Worm (Caenorhabditis elegans) whole organism, young adult: ENCODE measurements around the gene ifas-3.
A peak's percentile ranks its signal among the peaks of the same experiment; 100 is the strongest.

Experiments used
- C17E4.6 ChIP-seq: fragments of 200-800 bp; sonication (Bioruptor generic); IDR thresholded peaks from 2 replicates; pipeline ENCODE4 v1.3.6; 2022; ENCODE audit warnings: missing genetic modification reagents, missing genetic modification characterization, missing compliant biosample characterization
- F22D6.2 ChIP-seq: sonication (generic microtip); optimal IDR thresholded peaks from 2 replicates; lab custom pipeline; 2016; ENCODE audit warnings: mild to moderate bottlenecking, missing genetic modification characterization, missing compliant biosample characterization
- F49E8.2 ChIP-seq: sonication (generic microtip); optimal IDR thresholded peaks from 3 replicates; lab custom pipeline; 2017; ENCODE audit warnings: missing genetic modification characterization, mild to moderate bottlenecking, missing compliant biosample characterization, antibody characterized with exemption, moderate library complexity; ENCODE audit not compliant: insufficient read depth
- F57A8.1 ChIP-seq: fragments of 200-800 bp; sonication (Bioruptor generic); optimal IDR thresholded peaks from 2 replicates; lab custom pipeline; 2018; ENCODE audit warnings: mild to moderate bottlenecking, missing genetic modification characterization, moderate library complexity, missing compliant biosample characterization
- K11D2.4 ChIP-seq: fragments of 200-800 bp; sonication (Bioruptor generic); IDR thresholded peaks from 2 replicates; pipeline ENCODE4 v1.3.6; 2022; ENCODE audit warnings: missing genetic modification reagents, missing genetic modification characterization, missing compliant biosample characterization
- T07F8.4 ChIP-seq: sonication (generic microtip); optimal IDR thresholded peaks from 2 replicates; lab custom pipeline; 2016; ENCODE audit warnings: mild to moderate bottlenecking, missing genetic modification characterization, moderate library complexity, missing compliant biosample characterization
- Y53G8AR.9 ChIP-seq: fragments of 200-800 bp; sonication (Bioruptor generic); conservative IDR thresholded peaks from 2 replicates; pipeline ENCODE4 v1.3.6; 2022; ENCODE audit warnings: missing genetic modification reagents, missing genetic modification characterization, missing compliant biosample characterization
- Y56A3A.18 ChIP-seq: fragments of 200-800 bp; sonication (Bioruptor generic); IDR thresholded peaks from 2 replicates; pipeline ENCODE4 v1.3.6; 2022; ENCODE audit warnings: missing genetic modification reagents, missing genetic modification characterization, missing compliant biosample characterization
- ama-1 ChIP-seq, 3 experiments: fragments of 150-350 bp in 1 of 3; sonication (generic microtip) in 2 of 3; optimal IDR thresholded peaks; 2 replicates each; lab custom pipeline; 2014 to 2018; ENCODE audit warnings: missing biosample characterization in 2 of 3, missing genetic modification characterization in 2 of 3, missing genetic modification reagents in 2 of 3
- atf-7 ChIP-seq: sonication (generic microtip); optimal IDR thresholded peaks from 2 replicates; lab custom pipeline; 2017; ENCODE audit warnings: mild to moderate bottlenecking, missing genetic modification characterization, missing compliant biosample characterization
- attf-3 ChIP-seq: fragments of 200-800 bp; sonication (Bioruptor generic); conservative IDR thresholded peaks from 2 replicates; pipeline ENCODE4 v1.3.6; 2022; ENCODE audit warnings: missing genetic modification reagents, missing genetic modification characterization, missing compliant biosample characterization
- attf-6 ChIP-seq: fragments of 200-800 bp; sonication (Bioruptor generic); IDR thresholded peaks from 2 replicates; pipeline ENCODE4 v1.3.6; 2022; ENCODE audit warnings: missing genetic modification reagents, missing genetic modification characterization, missing compliant biosample characterization
- cebp-2 ChIP-seq: fragments of 200-800 bp; sonication (Bioruptor generic); IDR thresholded peaks from 2 replicates; pipeline ENCODE4 v1.3.6; 2022; ENCODE audit warnings: missing genetic modification characterization, missing compliant biosample characterization
- dpl-1 ChIP-seq: fragments of 150-350 bp; optimal IDR thresholded peaks from 2 replicates; lab custom pipeline; 2014; ENCODE audit warnings: missing biosample characterization, missing genetic modification reagents, missing genetic modification characterization
- egl-44 ChIP-seq: fragments of 200-800 bp; sonication (Bioruptor generic); IDR thresholded peaks from 2 replicates; pipeline ENCODE4 v1.3.6; 2022; ENCODE audit warnings: missing genetic modification reagents, missing genetic modification characterization, missing compliant biosample characterization
- egrh-3 ChIP-seq: fragments of 200-800 bp; sonication (Bioruptor generic); IDR thresholded peaks from 2 replicates; pipeline ENCODE4 v1.3.6; 2022; ENCODE audit warnings: missing genetic modification reagents, missing genetic modification characterization, missing compliant biosample characterization
- gei-17 ChIP-seq: fragments of 200-800 bp; sonication (Bioruptor generic); optimal IDR thresholded peaks from 2 replicates; lab custom pipeline; 2018; ENCODE audit warnings: mild to moderate bottlenecking, missing genetic modification characterization, missing compliant biosample characterization
- hmg-1.2 ChIP-seq: fragments of 200-800 bp; sonication (Bioruptor generic); IDR thresholded peaks from 2 replicates; pipeline ENCODE4 v1.3.6; 2022; ENCODE audit warnings: missing genetic modification reagents, missing genetic modification characterization, missing compliant biosample characterization
- hmg-20 ChIP-seq: fragments of 200-800 bp; sonication (Bioruptor generic); IDR thresholded peaks from 2 replicates; pipeline ENCODE4 v1.3.6; 2022; ENCODE audit warnings: missing genetic modification reagents, missing genetic modification characterization, missing compliant biosample characterization
- hrde-1 ChIP-seq: sonication (generic microtip); optimal IDR thresholded peaks from 2 replicates; lab custom pipeline; 2016; ENCODE audit warnings: missing genetic modification characterization, mild to moderate bottlenecking, missing compliant biosample characterization, moderate library complexity, missing genotype, missing genetic modification reagents, borderline replicate concordance
- let-526 ChIP-seq: fragments of 200-800 bp; sonication (Bioruptor generic); IDR thresholded peaks from 2 replicates; pipeline ENCODE4 v1.3.6; 2022; ENCODE audit warnings: missing genetic modification reagents, missing genetic modification characterization, missing compliant biosample characterization
- lin-26 ChIP-seq: fragments of 200-800 bp; sonication (Bioruptor generic); IDR thresholded peaks from 2 replicates; pipeline ENCODE4 v1.3.6; 2022; ENCODE audit warnings: missing genetic modification reagents, missing genetic modification characterization, missing compliant biosample characterization
- lin-40 ChIP-seq: sonication (generic microtip); optimal IDR thresholded peaks from 2 replicates; lab custom pipeline; 2016; ENCODE audit warnings: missing genetic modification characterization, mild to moderate bottlenecking, missing compliant biosample characterization, missing genotype, missing genetic modification reagents
- lin-54 ChIP-seq: fragments of 200-800 bp; sonication (Bioruptor generic); optimal IDR thresholded peaks from 2 replicates; lab custom pipeline; 2018; ENCODE audit warnings: mild to moderate bottlenecking, missing genetic modification characterization, missing compliant biosample characterization
- lsy-27 ChIP-seq: sonication (generic microtip); optimal IDR thresholded peaks from 2 replicates; lab custom pipeline; 2017; ENCODE audit warnings: missing genetic modification characterization, mild to moderate bottlenecking, missing compliant biosample characterization, antibody characterized with exemption, missing genotype, borderline replicate concordance; ENCODE audit not compliant: insufficient read depth
- madf-6 ChIP-seq: fragments of 200-800 bp; sonication (Bioruptor generic); IDR thresholded peaks from 2 replicates; pipeline ENCODE4 v1.3.6; 2022; ENCODE audit warnings: missing genetic modification reagents, missing genetic modification characterization, missing compliant biosample characterization
- madf-8 ChIP-seq: fragments of 200-800 bp; sonication (Bioruptor generic); conservative IDR thresholded peaks from 2 replicates; pipeline ENCODE4 v1.3.6; 2022; ENCODE audit warnings: missing genetic modification reagents, missing genetic modification characterization, missing compliant biosample characterization
- nfya-1 ChIP-seq: sonication (generic microtip); optimal IDR thresholded peaks from 2 replicates; lab custom pipeline; 2017; ENCODE audit warnings: antibody characterized with exemption, missing compliant biosample characterization, missing genetic modification characterization, borderline replicate concordance; ENCODE audit not compliant: insufficient read depth
- nfyb-1 ChIP-seq: fragments of 200-800 bp; sonication (Bioruptor generic); IDR thresholded peaks from 2 replicates; pipeline ENCODE4 v1.3.6; 2022; ENCODE audit warnings: missing genetic modification reagents, missing genetic modification characterization, missing compliant biosample characterization
- nhr-120 ChIP-seq: fragments of 200-800 bp; sonication (Bioruptor generic); IDR thresholded peaks from 2 replicates; pipeline ENCODE4 v1.3.6; 2022; ENCODE audit warnings: missing genetic modification characterization, missing compliant biosample characterization
- nhr-179 ChIP-seq: sonication (generic microtip); optimal IDR thresholded peaks from 2 replicates; lab custom pipeline; 2016; ENCODE audit warnings: mild to moderate bottlenecking, missing genetic modification characterization, missing compliant biosample characterization
- nhr-90 ChIP-seq: sonication (generic microtip); optimal IDR thresholded peaks from 2 replicates; lab custom pipeline; 2016; ENCODE audit warnings: missing genotype, mild to moderate bottlenecking, missing genetic modification characterization, missing compliant biosample characterization
- pbrm-1 ChIP-seq: fragments of 200-800 bp; sonication (Bioruptor generic); IDR thresholded peaks from 2 replicates; pipeline ENCODE4 v1.3.6; 2022; ENCODE audit warnings: missing genetic modification reagents, missing genetic modification characterization, missing compliant biosample characterization
- rcor-1 ChIP-seq: fragments of 200-800 bp; sonication (Bioruptor generic); IDR thresholded peaks from 2 replicates; pipeline ENCODE4 v1.3.6; 2022; ENCODE audit warnings: missing genetic modification reagents, missing genetic modification characterization, missing compliant biosample characterization
- sea-2 ChIP-seq: fragments of 200-800 bp; sonication (Bioruptor generic); IDR thresholded peaks from 2 replicates; pipeline ENCODE4 v1.3.6; 2022; ENCODE audit warnings: missing genetic modification characterization, missing compliant biosample characterization
- snpc-1.1 ChIP-seq: sonication (generic microtip); optimal IDR thresholded peaks from 2 replicates; lab custom pipeline; 2017; ENCODE audit warnings: missing genetic modification characterization, mild to moderate bottlenecking, missing compliant biosample characterization, antibody characterized with exemption, moderate library complexity, missing genotype, missing genetic modification reagents; ENCODE audit not compliant: insufficient read depth
- snpc-3.4 ChIP-seq: sonication (generic microtip); optimal IDR thresholded peaks from 2 replicates; lab custom pipeline; 2017; ENCODE audit warnings: missing genetic modification characterization, mild to moderate bottlenecking, missing compliant biosample characterization, antibody characterized with exemption, moderate library complexity, missing genotype, missing genetic modification reagents
- snpc-4 ChIP-seq, 5 experiments: fragments of 150-350 bp in 1 of 5; sonication (generic microtip) in 4 of 5; optimal IDR thresholded peaks; 2 replicates each; lab custom pipeline; 2014 to 2018; ENCODE audit warnings: missing genetic modification characterization in 5 of 5, missing biosample characterization in 3 of 5, antibody characterized with exemption in 2 of 5, mild to moderate bottlenecking in 2 of 5, missing compliant biosample characterization in 2 of 5, missing genotype in 2 of 5, moderate library complexity in 2 of 5, missing genetic modification reagents in 1 of 5
- tbp1 ChIP-seq: fragments of 200-800 bp; sonication (Bioruptor generic); optimal IDR thresholded peaks from 2 replicates; lab custom pipeline; 2018; ENCODE audit warnings: mild to moderate bottlenecking, missing genetic modification characterization, missing compliant biosample characterization
- unc-130 ChIP-seq: sonication (generic microtip); optimal IDR thresholded peaks from 2 replicates; lab custom pipeline; 2016; ENCODE audit warnings: missing genetic modification reagents, missing genetic modification characterization, missing compliant biosample characterization
- zfh-2 ChIP-seq: fragments of 200-800 bp; sonication (Bioruptor generic); conservative IDR thresholded peaks from 2 replicates; pipeline ENCODE4 v1.3.6; 2022; ENCODE audit warnings: missing genetic modification reagents, missing genetic modification characterization, missing compliant biosample characterization
- ztf-18 ChIP-seq: sonication (generic microtip); optimal IDR thresholded peaks from 2 replicates; lab custom pipeline; 2016; ENCODE audit warnings: missing genotype, mild to moderate bottlenecking, missing genetic modification characterization, missing compliant biosample characterization
- ztf-25 ChIP-seq: fragments of 200-800 bp; sonication (Bioruptor generic); IDR thresholded peaks from 2 replicates; pipeline ENCODE4 v1.3.6; 2022; ENCODE audit warnings: missing genetic modification reagents, missing genetic modification characterization, missing compliant biosample characterization
- ztf-6 ChIP-seq: fragments of 200-800 bp; sonication (Bioruptor generic); IDR thresholded peaks from 2 replicates; pipeline ENCODE4 v1.3.6; 2022; ENCODE audit warnings: missing genetic modification reagents, missing genetic modification characterization, missing compliant biosample characterization

The ifas-3 gene

DNA sequence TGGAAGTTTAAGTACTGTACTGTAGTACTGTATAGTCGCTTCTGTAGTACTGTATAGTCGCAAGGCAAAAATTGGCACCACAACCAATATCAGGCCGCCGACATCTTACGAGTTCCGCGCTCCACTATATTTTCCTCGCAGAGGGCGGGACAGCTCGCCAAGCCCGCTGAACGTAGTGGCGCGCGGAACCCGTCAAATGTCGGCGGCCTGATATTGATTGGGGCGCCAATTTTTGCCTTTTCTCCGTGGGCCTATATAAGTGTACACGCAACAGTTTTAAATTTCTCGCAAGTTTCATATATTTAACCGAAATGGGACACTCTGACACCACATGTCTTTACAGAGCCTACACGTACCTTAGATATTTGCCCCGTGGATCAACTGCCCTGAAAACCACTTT lies 693 bp downstream of the ifas-3 start:
- no peak for TF ChIP-seq nhr-179
- no peak for TF ChIP-seq nfyb-1 (GFP tag; lab: Robert Waterston, UW)
- TF ChIP-seq madf-6 (GFP tag; lab: Robert Waterston, UW), result peak; percentile 21; the same call in 1 of the 2 replicates
- 0 out of 2 replicates have a peak, but pooled peaks have one; percentile 29 for TF ChIP-seq pbrm-1 (GFP tag; lab: Robert Waterston, UW)
- TF ChIP-seq attf-6, result peak; percentile 91
- TF ChIP-seq attf-3 (GFP tag; lab: Robert Waterston, UW), result no peak
- peak; percentile 81 for TF ChIP-seq snpc-4 (GFP tag; optimal IDR thresholded peaks at IDR 0.05; lab: Kevin White, UChicago)
- peak; percentile 63 to 97 (median 83) for TF ChIP-seq snpc-4 (tag; optimal IDR thresholded peaks at IDR 0.05; lab: Kevin White, UChicago)
- peak; percentile 19; the same call in 1 of the 2 replicates for TF ChIP-seq hmg-1.2 (GFP tag; lab: Robert Waterston, UW)
- no peak for TF ChIP-seq gei-17 (GFP tag; lab: Kevin White, UChicago)
- peak; percentile 54 for TF ChIP-seq snpc-1.1
- no peak for TF ChIP-seq tbp1 (GFP tag; lab: Kevin White, UChicago)
- TF ChIP-seq rcor-1 (GFP tag; lab: Robert Waterston, UW), result peak; percentile 45; the same call in 1 of the 2 replicates
- no peak for TF ChIP-seq nfya-1 (tag; lab: Kevin White, UChicago)
- TF ChIP-seq Y53G8AR.9, result no peak
- peak; percentile 45; the same call in 1 of the 2 replicates for TF ChIP-seq zfh-2
- TF ChIP-seq ztf-25 (GFP tag; lab: Robert Waterston, UW), result no peak
- peak; percentile 21 for TF ChIP-seq snpc-3.4 (tag; lab: Kevin White, UChicago)

DNA sequence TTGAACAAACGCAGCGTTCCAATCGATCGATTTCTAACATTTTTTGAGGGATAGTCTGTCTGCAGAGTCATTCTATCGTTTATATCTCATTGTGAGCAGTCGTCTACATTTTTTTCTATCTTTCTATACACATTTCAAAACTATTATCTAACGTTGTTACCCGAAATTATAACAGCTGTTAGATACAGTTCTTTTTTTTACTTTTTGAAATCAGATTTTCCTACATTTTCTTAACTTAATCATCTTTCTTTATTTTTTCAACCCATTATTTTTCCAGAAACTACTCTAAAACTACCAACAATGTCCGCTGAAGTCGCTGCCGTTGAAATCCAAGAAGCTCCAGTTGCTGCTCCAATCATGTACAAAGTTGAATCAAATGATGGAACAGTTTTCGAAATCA lies 4.2 kb downstream of the ifas-3 start, which contains the start of gene skr-10:
TSS of gene skr-10 (plus strand) at position 301 of the 400 bp plus-strand sequence.
- TF ChIP-seq atf-7 (tag; lab: Kevin White, UChicago), result no peak
- no peak for TF ChIP-seq hrde-1 (tag; lab: Kevin White, UChicago)
- no peak for TF ChIP-seq snpc-4 (GFP tag; optimal IDR thresholded peaks at IDR 0.05; lab: Kevin White, UChicago)
- no peak for TF ChIP-seq snpc-4 (tag; optimal IDR thresholded peaks at IDR 0.05; lab: Kevin White, UChicago)
- no peak for TF ChIP-seq hmg-20 (GFP tag; lab: Robert Waterston, UW)
- TF ChIP-seq nfyb-1 (GFP tag; lab: Robert Waterston, UW), result no peak
- no peak for TF ChIP-seq F49E8.2 (tag; lab: Kevin White, UChicago)
- TF ChIP-seq K11D2.4, result no peak
- no peak for TF ChIP-seq let-526 (GFP tag; lab: Robert Waterston, UW)
- TF ChIP-seq ama-1 (optimal IDR thresholded peaks at IDR 0.05; lab: Kevin White, UChicago), result no peak
- TF ChIP-seq ama-1 (GFP tag; optimal IDR thresholded peaks at IDR 0.05; lab: Kevin White, UChicago), result no peak
- TF ChIP-seq ztf-6 (GFP tag; lab: Robert Waterston, UW), result no peak
- TF ChIP-seq egrh-3 (GFP tag; lab: Robert Waterston, UW), result no peak
- no peak for TF ChIP-seq Y56A3A.18
- no peak for TF ChIP-seq lsy-27
- no peak for TF ChIP-seq madf-6 (GFP tag; lab: Robert Waterston, UW)
- no peak for TF ChIP-seq F57A8.1 (GFP tag; lab: Kevin White, UChicago)
- TF ChIP-seq, all 124 proteins: peak for 0

ce11 chrIV:15941403-15941802 lies 9.3 kb downstream of the ifas-3 start, which contains the start of gene Y105C5B.11:
Y105C5B.11 (minus strand) TSS chrIV:15941503.
- TF ChIP-seq F22D6.2 (tag; lab: Kevin White, UChicago) (no peak), cebp-2 (GFP tag; lab: Robert Waterston, UW) (no peak), dpl-1 (GFP tag; lab: Kevin White, UChicago) (no peak), T07F8.4 (no peak), unc-130 (GFP tag; lab: Kevin White, UChicago) (no peak), lin-26 (GFP tag; lab: Robert Waterston, UW) (no peak), egl-44 (GFP tag; lab: Robert Waterston, UW) (no peak), Y56A3A.18 (no peak), gei-17 (GFP tag; lab: Kevin White, UChicago) (no peak), ztf-18 (tag; lab: Kevin White, UChicago) (no peak), pbrm-1 (GFP tag; lab: Robert Waterston, UW) (no peak), nhr-90 (tag; lab: Kevin White, UChicago) (no peak), lin-54 (GFP tag; lab: Kevin White, UChicago) (no peak), lin-40 (no peak), C17E4.6 (GFP tag; lab: Robert Waterston, UW) (no peak), madf-8 (GFP tag; lab: Robert Waterston, UW) (no peak), nhr-120 (GFP tag; lab: Robert Waterston, UW) (no peak), sea-2 (no peak)
